Worm (Caenorhabditis elegans) whole organism, late embryonic: ENCODE measurements around the gene F22F7.4.

Source experiments
- C38D4.7 ChIP-seq: fragments of 200-800 bp; sonication (Bioruptor generic); optimal IDR thresholded peaks from 2 replicates; lab custom pipeline; 2018; ENCODE audit warnings: mild to moderate bottlenecking, missing genetic modification characterization, moderate library complexity, missing compliant biosample characterization
- ceh-19 ChIP-seq: fragments of 200-800 bp; sonication (Bioruptor generic); optimal IDR thresholded peaks from 2 replicates; lab custom pipeline; 2018; ENCODE audit warnings: mild to moderate bottlenecking, missing genetic modification characterization, missing compliant biosample characterization
- ceh-30 ChIP-seq: fragments of 150-350 bp; optimal IDR thresholded peaks from 2 replicates; lab custom pipeline; 2014; ENCODE audit warnings: missing biosample characterization, missing genetic modification characterization
- ceh-9 ChIP-seq: sonication (generic microtip); optimal IDR thresholded peaks from 2 replicates; lab custom pipeline; 2016; ENCODE audit warnings: mild to moderate bottlenecking, missing genetic modification characterization, inconsistent platforms, missing compliant biosample characterization
- ets-4 ChIP-seq: sonication (generic microtip); optimal IDR thresholded peaks from 2 replicates; lab custom pipeline; 2016; ENCODE audit warnings: missing genetic modification characterization, missing compliant biosample characterization
- fax-1 ChIP-seq: sonication (generic microtip); optimal IDR thresholded peaks from 2 replicates; lab custom pipeline; 2016; ENCODE audit warnings: missing genotype, missing genetic modification characterization, missing compliant biosample characterization
- fkh-10 ChIP-seq: fragments of 150-350 bp; optimal IDR thresholded peaks from 2 replicates; lab custom pipeline; 2014; ENCODE audit warnings: missing biosample characterization, missing genetic modification reagents, missing genetic modification characterization
- hlh-8 ChIP-seq: sonication (generic microtip); optimal IDR thresholded peaks from 2 replicates; lab custom pipeline; 2016; ENCODE audit warnings: missing genotype, missing genetic modification characterization, missing compliant biosample characterization
- lim-6 ChIP-seq: sonication (generic microtip); optimal IDR thresholded peaks from 2 replicates; lab custom pipeline; 2016; ENCODE audit warnings: missing genetic modification characterization, missing compliant biosample characterization
- lin-11 ChIP-seq: fragments of 200-800 bp; sonication (Bioruptor generic); optimal IDR thresholded peaks from 2 replicates; lab custom pipeline; 2018; ENCODE audit warnings: mild to moderate bottlenecking, missing genetic modification characterization, missing compliant biosample characterization
- sdc-2 ChIP-seq: sonication (generic microtip); optimal IDR thresholded peaks from 2 replicates; lab custom pipeline; 2016; ENCODE audit warnings: missing genotype, missing genetic modification characterization, missing compliant biosample characterization
- tbx-2 ChIP-seq: sonication (generic microtip); optimal IDR thresholded peaks from 2 replicates; lab custom pipeline; 2016; ENCODE audit warnings: missing genetic modification characterization, missing compliant biosample characterization
- unc-55 ChIP-seq: sonication (generic microtip); optimal IDR thresholded peaks from 2 replicates; lab custom pipeline; 2017; ENCODE audit warnings: missing biosample characterization, missing genetic modification reagents, missing genetic modification characterization
- zip-5 ChIP-seq: sonication (generic microtip); optimal IDR thresholded peaks from 2 replicates; lab custom pipeline; 2016; ENCODE audit warnings: missing genetic modification characterization, missing compliant biosample characterization

DNA sequence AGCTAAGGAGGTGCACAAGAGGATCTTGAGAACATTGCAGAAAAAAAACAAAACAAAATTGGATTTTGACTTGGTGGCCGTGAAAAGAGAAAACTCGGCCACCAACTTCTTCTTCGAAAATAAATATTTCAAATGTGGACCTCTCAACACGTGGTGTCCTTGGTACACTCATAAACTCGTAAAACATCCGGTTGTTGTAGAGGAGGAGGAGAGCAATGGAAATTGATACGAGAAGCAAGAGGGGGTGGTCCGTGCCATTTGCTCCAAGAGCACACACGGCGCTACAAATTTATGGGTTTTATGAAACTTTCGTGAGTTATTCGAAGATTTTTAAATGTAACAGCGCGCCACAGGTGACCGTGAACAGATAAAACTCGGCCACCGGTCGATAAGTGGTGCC, 24.0 kb downstream of the F22F7.4 start:
- no peak for TF ChIP-seq ets-4 (tag; lab: Kevin White, UChicago)
- no peak for TF ChIP-seq sdc-2 (tag; lab: Kevin White, UChicago)
- TF ChIP-seq lim-6 (tag; lab: Kevin White, UChicago): no peak
- no peak for TF ChIP-seq C38D4.7 (GFP tag; lab: Kevin White, UChicago)
- no peak for TF ChIP-seq fax-1
- peak; percentile 16 for TF ChIP-seq hlh-8
- TF ChIP-seq zip-5 (tag; lab: Kevin White, UChicago): no peak
- TF ChIP-seq ceh-30 (tag; lab: Kevin White, UChicago): no peak
- no peak for TF ChIP-seq fkh-10
- TF ChIP-seq ceh-19 (GFP tag; lab: Kevin White, UChicago): no peak
- TF ChIP-seq lin-11 (tag; lab: Kevin White, UChicago): no peak
- TF ChIP-seq ceh-9 (tag; lab: Kevin White, UChicago): no peak
- TF ChIP-seq unc-55 (GFP tag; lab: Kevin White, UChicago): no peak
- TF ChIP-seq tbx-2 (tag; lab: Kevin White, UChicago): no peak
